Fruit fly (Drosophila melanogaster) whole organism, prepupa: ENCODE data around the gene CG14543.

Source experiments
- CG10631 ChIP-seq: fragments of 200-800 bp; sonication (Bioruptor generic); optimal IDR thresholded peaks from 2 replicates; lab custom pipeline; 2016; ENCODE audit warnings: missing biosample characterization, missing genetic modification characterization
- CG10669 ChIP-seq: fragments of 200-800 bp; sonication (Bioruptor generic); optimal IDR thresholded peaks from 3 replicates; lab custom pipeline; 2018; ENCODE audit warnings: missing biosample characterization, mild to moderate bottlenecking, missing genetic modification characterization, moderate library complexity
- CG11294 ChIP-seq: fragments of 200-800 bp; sonication (Bioruptor generic); IDR thresholded peaks from 2 replicates; pipeline ENCODE4 v1.3.6; 2022; ENCODE audit warnings: missing biosample characterization, missing genetic modification characterization
- CG16779 ChIP-seq: fragments of 200-800 bp; sonication (Bioruptor generic); optimal IDR thresholded peaks from 3 replicates; lab custom pipeline; 2017; ENCODE audit warnings: missing biosample characterization, mild to moderate bottlenecking, missing genetic modification characterization
- CG3032 ChIP-seq: fragments of 200-800 bp; optimal IDR thresholded peaks from 2 replicates; lab custom pipeline; 2019; ENCODE audit warnings: missing biosample characterization, mild to moderate bottlenecking, missing genetic modification characterization, moderate library complexity
- CG31627 ChIP-seq: fragments of 200-800 bp; sonication (Bioruptor generic); optimal IDR thresholded peaks from 3 replicates; lab custom pipeline; 2016; ENCODE audit warnings: missing biosample characterization, missing genetic modification characterization
- CG32006 ChIP-seq: fragments of 200-800 bp; sonication (Bioruptor generic); optimal IDR thresholded peaks from 3 replicates; lab custom pipeline; 2017; ENCODE audit warnings: missing biosample characterization, mild to moderate bottlenecking, missing genetic modification characterization
- CG3919 ChIP-seq: fragments of 200-800 bp; sonication (Bioruptor generic); optimal IDR thresholded peaks from 3 replicates; lab custom pipeline; 2016; ENCODE audit warnings: missing biosample characterization, missing genetic modification characterization
- CG4318 ChIP-seq: fragments of 200-800 bp; sonication (Bioruptor generic); optimal IDR thresholded peaks from 3 replicates; lab custom pipeline; 2017; ENCODE audit warnings: missing biosample characterization, mild to moderate bottlenecking, missing genetic modification characterization
- CG6163 ChIP-seq: fragments of 200-800 bp; sonication (Bioruptor generic); IDR thresholded peaks from 3 replicates; pipeline ENCODE4 v1.3.6; 2022; ENCODE audit warnings: missing biosample characterization, missing genetic modification characterization
- CG6276 ChIP-seq: fragments of 200-800 bp; sonication (Bioruptor generic); optimal IDR thresholded peaks from 2 replicates; lab custom pipeline; 2017; ENCODE audit warnings: missing biosample characterization, mild to moderate bottlenecking, missing genetic modification characterization
- CG6808 ChIP-seq: fragments of 200-800 bp; sonication (Bioruptor generic); optimal IDR thresholded peaks from 3 replicates; lab custom pipeline; 2017; ENCODE audit warnings: missing biosample characterization, missing genetic modification characterization, mild to moderate bottlenecking, moderate library complexity, missing genetic modification reagents
- CG6854 ChIP-seq: fragments of 200-800 bp; sonication (Bioruptor generic); optimal IDR thresholded peaks from 2 replicates; lab custom pipeline; 2017; ENCODE audit warnings: missing biosample characterization, mild to moderate bottlenecking, missing genetic modification characterization
- CG7368 ChIP-seq: fragments of 200-800 bp; sonication (Bioruptor generic); optimal IDR thresholded peaks from 3 replicates; lab custom pipeline; 2016; ENCODE audit warnings: missing biosample characterization, missing genetic modification characterization
- CG8632 ChIP-seq: fragments of 200-800 bp; sonication (Bioruptor generic); optimal IDR thresholded peaks from 3 replicates; lab custom pipeline; 2016; ENCODE audit warnings: missing biosample characterization, missing genetic modification characterization
- CG9139 ChIP-seq: fragments of 200-800 bp; sonication (Bioruptor generic); optimal IDR thresholded peaks from 3 replicates; lab custom pipeline; 2017; ENCODE audit warnings: missing biosample characterization, mild to moderate bottlenecking, missing genetic modification characterization
- Eip75B ChIP-seq: fragments of 200-800 bp; sonication (Bioruptor generic); optimal IDR thresholded peaks from 3 replicates; lab custom pipeline; 2016; ENCODE audit warnings: missing biosample characterization, missing genetic modification characterization
- Eip78C ChIP-seq: fragments of 200-800 bp; sonication (Bioruptor generic); peaks from one replicate; lab custom pipeline; 2016; ENCODE audit warnings: missing biosample characterization, missing genetic modification characterization
- Eip93F ChIP-seq: fragments of 200-800 bp; sonication (Bioruptor generic); optimal IDR thresholded peaks from 2 replicates; lab custom pipeline; 2016; ENCODE audit warnings: missing biosample characterization, mild to moderate bottlenecking, missing genetic modification characterization
- Ets21C ChIP-seq: fragments of 200-800 bp; sonication (Bioruptor generic); optimal IDR thresholded peaks from 3 replicates; lab custom pipeline; 2016; ENCODE audit warnings: missing biosample characterization, missing genetic modification characterization
- Gug ChIP-seq: fragments of 200-800 bp; sonication (Bioruptor generic); IDR thresholded peaks from 2 replicates; pipeline ENCODE4 v1.3.6; 2022; ENCODE audit warnings: missing biosample characterization, missing genetic modification characterization
- Hr38 ChIP-seq: sonication (Bioruptor generic); optimal IDR thresholded peaks from 2 replicates; lab custom pipeline; 2016; ENCODE audit warnings: missing biosample characterization, missing genetic modification characterization
- Hr39 ChIP-seq: fragments of 200-800 bp; sonication (Bioruptor generic); optimal IDR thresholded peaks from 2 replicates; lab custom pipeline; 2016; ENCODE audit warnings: missing biosample characterization, missing genetic modification characterization
- Hr4 ChIP-seq: fragments of 200-800 bp; sonication (Bioruptor generic); optimal IDR thresholded peaks from 3 replicates; lab custom pipeline; 2016; ENCODE audit warnings: missing biosample characterization, missing genetic modification characterization
- Lpt ChIP-seq: fragments of 200-800 bp; sonication (Bioruptor generic); optimal IDR thresholded peaks from 3 replicates; lab custom pipeline; 2016; ENCODE audit warnings: missing biosample characterization, missing genetic modification characterization
- Met ChIP-seq: fragments of 200-800 bp; sonication (Bioruptor generic); optimal IDR thresholded peaks from 3 replicates; lab custom pipeline; 2016; ENCODE audit warnings: missing biosample characterization, missing genetic modification characterization
- OdsH ChIP-seq: fragments of 200-800 bp; sonication (Bioruptor generic); optimal IDR thresholded peaks from 3 replicates; lab custom pipeline; 2016; ENCODE audit warnings: missing biosample characterization, missing genetic modification characterization
- Smox ChIP-seq: fragments of 200-800 bp; sonication (Bioruptor generic); optimal IDR thresholded peaks from 3 replicates; lab custom pipeline; 2016; ENCODE audit warnings: missing biosample characterization, missing genetic modification characterization
- Sox102F ChIP-seq: fragments of 200-800 bp; sonication (Bioruptor generic); optimal IDR thresholded peaks from 2 replicates; lab custom pipeline; 2016; ENCODE audit warnings: missing biosample characterization, mild to moderate bottlenecking, missing genetic modification characterization
- Sox14 ChIP-seq: fragments of 200-800 bp; sonication (Bioruptor generic); optimal IDR thresholded peaks from 3 replicates; lab custom pipeline; 2016; ENCODE audit warnings: missing biosample characterization, missing genetic modification characterization
- Sox15 ChIP-seq: fragments of 200-800 bp; sonication (Bioruptor generic); optimal IDR thresholded peaks from 3 replicates; lab custom pipeline; 2016; ENCODE audit warnings: missing biosample characterization, missing genetic modification characterization
- achi ChIP-seq: fragments of 200-800 bp; sonication (Bioruptor generic); optimal IDR thresholded peaks from 3 replicates; lab custom pipeline; 2016; ENCODE audit warnings: missing biosample characterization, missing genetic modification characterization
- acj6 ChIP-seq: fragments of 200-800 bp; sonication (Bioruptor generic); optimal IDR thresholded peaks from 3 replicates; lab custom pipeline; 2016; ENCODE audit warnings: missing biosample characterization, missing genetic modification characterization
- cyc ChIP-seq: fragments of 200-800 bp; sonication (Bioruptor generic); optimal IDR thresholded peaks from 3 replicates; lab custom pipeline; 2016; ENCODE audit warnings: missing biosample characterization, missing genetic modification characterization
- dac ChIP-seq: fragments of 200-800 bp; sonication (Bioruptor generic); optimal IDR thresholded peaks from 2 replicates; lab custom pipeline; 2017; ENCODE audit warnings: missing biosample characterization, mild to moderate bottlenecking, missing genetic modification characterization
- dsx ChIP-seq: fragments of 200-800 bp; optimal IDR thresholded peaks from 3 replicates; lab custom pipeline; 2019; ENCODE audit warnings: missing biosample characterization, mild to moderate bottlenecking, missing genetic modification characterization, moderate library complexity; ENCODE audit not compliant: poor library complexity, severe bottlenecking
- eg ChIP-seq: fragments of 200-800 bp; sonication (Bioruptor generic); IDR thresholded peaks from 3 replicates; pipeline ENCODE4 v1.3.6; 2022; ENCODE audit warnings: missing biosample characterization, missing genetic modification characterization
- esn ChIP-seq: fragments of 200-800 bp; sonication (Bioruptor generic); optimal IDR thresholded peaks from 2 replicates; lab custom pipeline; 2016; ENCODE audit warnings: missing biosample characterization, mild to moderate bottlenecking, missing genetic modification characterization, moderate library complexity
- fd59A ChIP-seq: fragments of 200-800 bp; sonication (Bioruptor generic); optimal IDR thresholded peaks from 2 replicates; lab custom pipeline; 2017; ENCODE audit warnings: missing biosample characterization, mild to moderate bottlenecking, missing genetic modification characterization, missing genetic modification reagents
- lz ChIP-seq: fragments of 200-800 bp; sonication (Bioruptor generic); optimal IDR thresholded peaks from 3 replicates; lab custom pipeline; 2016; ENCODE audit warnings: missing biosample characterization, missing genetic modification characterization
- pdm3 ChIP-seq: fragments of 200-800 bp; sonication (Bioruptor generic); optimal IDR thresholded peaks from 3 replicates; lab custom pipeline; 2016; ENCODE audit warnings: missing biosample characterization, missing genetic modification characterization
- salr ChIP-seq, 2 experiments: fragments of 200-800 bp; sonication (Bioruptor generic); optimal IDR thresholded peaks; 3 replicates each; lab custom pipeline; 2016 to 2018; ENCODE audit warnings: missing biosample characterization in 2 of 2, missing genetic modification characterization in 2 of 2, mild to moderate bottlenecking in 1 of 2
- spab ChIP-seq: fragments of 200-800 bp; sonication (Bioruptor generic); optimal IDR thresholded peaks from 2 replicates; lab custom pipeline; 2017; ENCODE audit warnings: missing biosample characterization, mild to moderate bottlenecking, missing genetic modification characterization, missing genetic modification reagents
- ss ChIP-seq, 2 experiments: fragments of 200-800 bp; sonication (Bioruptor generic); optimal IDR thresholded peaks; 2 replicates in 1 of 2; 3 replicates in 1 of 2; lab custom pipeline; 2017 to 2018; ENCODE audit warnings: mild to moderate bottlenecking in 2 of 2, missing biosample characterization in 2 of 2, missing genetic modification characterization in 2 of 2, moderate library complexity in 1 of 2
- svp ChIP-seq: fragments of 200-800 bp; sonication (Bioruptor generic); peaks from one replicate; lab custom pipeline; 2016; ENCODE audit warnings: missing biosample characterization, missing genetic modification characterization
- topi ChIP-seq: fragments of 200-800 bp; sonication (Bioruptor generic); optimal IDR thresholded peaks from 3 replicates; lab custom pipeline; 2016; ENCODE audit warnings: missing biosample characterization, missing genetic modification characterization

Gene CG14543

DNA sequence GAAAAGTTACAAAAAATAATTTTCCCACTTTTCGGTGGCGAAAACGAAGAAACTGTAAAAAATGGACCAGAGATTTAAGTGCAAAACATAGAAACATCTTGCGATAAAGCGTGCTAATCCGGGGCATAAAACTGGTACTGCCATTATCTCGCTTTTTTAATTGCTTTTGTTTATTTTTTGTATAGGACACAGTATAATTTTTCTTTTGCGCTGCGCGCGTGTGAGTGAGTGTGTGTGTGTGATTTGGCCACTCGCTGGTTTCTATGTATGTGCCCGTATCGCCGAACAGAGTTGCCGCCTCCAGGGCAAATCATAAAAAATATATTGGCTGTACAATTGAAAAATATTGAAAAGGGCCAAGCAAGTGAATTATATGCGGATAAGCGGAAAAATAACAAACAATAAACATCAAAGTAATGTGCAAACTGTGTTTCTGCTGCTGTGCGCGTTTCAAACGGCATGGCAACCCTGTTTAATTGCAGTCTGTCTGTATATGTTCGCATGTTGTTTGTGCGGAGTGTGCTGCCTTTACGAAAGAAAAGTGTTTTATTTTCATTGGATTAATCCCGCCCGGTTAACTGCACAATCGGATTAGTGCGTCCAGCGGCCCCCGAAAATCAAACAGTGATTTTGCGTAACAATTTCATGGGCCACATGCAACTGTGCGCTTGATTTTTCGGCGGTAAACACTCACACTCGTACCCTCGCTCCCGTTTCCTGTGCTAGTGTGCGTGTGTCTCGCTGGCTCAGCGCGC, 14.1 kb upstream of the CG14543 start (continued):
- peak; percentile 97 for TF ChIP-seq Sox15 (GFP tag; lab: Kevin White, UChicago)
- peak; percentile 98 for TF ChIP-seq Sox14 (GFP tag; lab: Kevin White, UChicago)
- peak; percentile 96 for TF ChIP-seq Ets21C (GFP tag; lab: Kevin White, UChicago)
- TF ChIP-seq pdm3 (GFP tag; lab: Kevin White, UChicago) = peak; percentile 98
- peak; percentile 91 for TF ChIP-seq CG6808 (GFP tag; lab: Kevin White, UChicago)
- TF ChIP-seq Eip75B = peak; percentile 98
- TF ChIP-seq esn (GFP tag; lab: Kevin White, UChicago) = peak; percentile 98
- peak; percentile 95 for TF ChIP-seq dac (GFP tag; lab: Kevin White, UChicago)
- peak; percentile 89 for TF ChIP-seq CG16779

DNA sequence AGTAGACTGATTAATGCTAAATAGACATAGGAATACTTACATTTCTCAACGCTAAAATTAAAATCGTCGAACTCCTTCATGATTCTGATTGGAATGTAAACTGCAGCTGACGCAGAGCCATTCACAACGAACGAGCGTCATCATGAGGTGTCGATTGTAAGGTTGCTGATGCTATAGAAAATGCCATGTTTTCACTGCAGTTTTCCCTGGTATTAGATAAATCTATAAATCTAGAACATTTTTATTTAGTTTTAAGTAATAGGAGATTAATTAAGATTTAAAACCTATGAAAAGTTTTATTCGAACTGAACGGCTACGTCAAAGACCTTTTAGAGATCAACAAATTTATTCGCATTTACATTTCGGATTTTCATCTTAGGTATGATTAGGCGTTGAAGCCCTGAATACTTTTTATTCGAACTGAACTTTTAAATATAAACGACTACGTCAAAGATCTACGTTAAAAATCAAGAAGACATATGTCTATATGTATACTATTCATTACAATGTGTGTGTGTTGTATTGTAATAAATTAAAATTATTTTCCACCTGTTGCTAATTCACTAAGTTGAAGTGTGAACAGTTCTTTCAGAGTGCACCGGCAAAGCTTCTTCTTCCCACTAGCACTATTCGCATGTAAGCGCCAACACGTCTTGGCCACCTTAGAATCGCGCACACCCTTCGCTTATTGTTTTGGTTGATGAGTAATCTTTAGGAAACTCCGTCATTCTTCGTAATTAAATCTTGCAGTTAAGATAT, 4.1 kb upstream of the CG14543 start, which contains the start of the genes Exo84 and Vps2:
TSS of gene Exo84 (minus strand) at position 108 of the 759 bp plus-strand sequence.
TSS of gene Vps2 (plus strand) at position 672 of the 759 bp plus-strand sequence.
- TF ChIP-seq Hr4 (GFP tag; lab: Kevin White, UChicago) (no peak), ss (GFP tag; optimal IDR thresholded peaks at IDR 0.05; lab: Kevin White, UChicago) (no peak), CG7368 (GFP tag; lab: Kevin White, UChicago) (no peak), cyc (GFP tag; lab: Kevin White, UChicago) (peak; percentile 46), Ets21C (GFP tag; lab: Kevin White, UChicago) (peak; percentile 39), Gug (GFP tag; lab: Robert Waterston, UW) (0 out of 2 replicates have a peak, but pooled peaks have one; percentile 19), topi (peak; percentile 40), CG16779 (no peak), CG4318 (GFP tag; lab: Kevin White, UChicago) (no peak), CG32006 (GFP tag; lab: Kevin White, UChicago) (no peak), Hr39 (GFP tag; lab: Kevin White, UChicago) (peak; percentile 69), acj6 (GFP tag; lab: Kevin White, UChicago) (peak; percentile 59), lz (GFP tag; lab: Kevin White, UChicago) (peak; percentile 60), Sox15 (GFP tag; lab: Kevin White, UChicago) (peak; percentile 73), CG31627 (peak; percentile 63), achi (GFP tag; lab: Kevin White, UChicago) (no peak), CG9139 (GFP tag; lab: Kevin White, UChicago) (no peak), Met (GFP tag; lab: Kevin White, UChicago) (no peak), spab (GFP tag; lab: Kevin White, UChicago) (no peak), CG11294 (GFP tag; lab: Robert Waterston, UW) (no peak), CG6854 (GFP tag; lab: Kevin White, UChicago) (no peak), salr (GFP tag; optimal IDR thresholded peaks at IDR 0.05; lab: Kevin White, UChicago) (peak in 1 of 2 experiments; percentile 23), svp (GFP tag; lab: Kevin White, UChicago) (no peak), Eip75B (no peak), CG6163 (no peak), CG8632 (GFP tag; lab: Kevin White, UChicago) (no peak), Smox (GFP tag; lab: Kevin White, UChicago) (no peak), Lpt (no peak), OdsH (no peak), dac (GFP tag; lab: Kevin White, UChicago) (no peak), CG3032 (tag; lab: Kevin White, UChicago) (peak; percentile 61), Sox14 (GFP tag; lab: Kevin White, UChicago) (peak; percentile 48), eg (GFP tag; lab: Robert Waterston, UW) (no peak), fd59A (no peak), dsx (GFP tag; lab: Kevin White, UChicago) (no peak), Hr38 (no peak), CG3919 (no peak), CG10669 (GFP tag; lab: Kevin White, UChicago) (no peak), Eip78C (GFP tag; lab: Kevin White, UChicago) (peak; percentile 70), CG6808 (GFP tag; lab: Kevin White, UChicago) (no peak), Eip93F (GFP tag; lab: Kevin White, UChicago) (no peak), Sox102F (GFP tag; lab: Kevin White, UChicago) (no peak), CG10631 (GFP tag; lab: Kevin White, UChicago) (peak; percentile 73), CG6276 (no peak)
